Worm (Caenorhabditis elegans): ENCODE measurements around the gene T27F7.12.

Gene T27F7.12

DNA sequence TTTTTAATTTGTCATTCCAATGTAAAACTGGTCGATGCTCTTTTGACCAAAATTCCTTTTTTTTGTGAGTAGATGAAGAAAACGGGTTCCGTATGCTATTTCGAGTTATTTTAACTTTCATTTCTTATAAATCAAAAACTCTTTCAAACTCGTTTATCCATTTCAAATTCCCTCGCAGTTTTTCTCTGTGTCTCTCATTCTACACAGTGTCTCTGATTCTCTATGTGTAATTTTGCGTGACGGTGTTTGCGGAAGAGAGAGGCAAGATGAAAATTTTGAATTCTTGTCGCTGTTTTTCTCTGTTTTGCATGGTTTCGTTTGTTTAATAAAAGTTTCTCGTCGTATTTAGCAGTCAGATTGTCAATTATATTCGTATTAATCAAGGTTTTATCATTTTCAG lies 9.2 kb downstream of the T27F7.12 start, which contains the start of gene citk-2 (continued):
- peak; percentile 96 for TF ChIP-seq crh-2 (tag; optimal IDR thresholded peaks at IDR 0.05)
- no peak for TF ChIP-seq ztf-4 (tag; optimal IDR thresholded peaks at IDR 0.05)
- no peak for TF ChIP-seq lin-39 (tag; optimal IDR thresholded peaks at IDR 0.05)

DNA sequence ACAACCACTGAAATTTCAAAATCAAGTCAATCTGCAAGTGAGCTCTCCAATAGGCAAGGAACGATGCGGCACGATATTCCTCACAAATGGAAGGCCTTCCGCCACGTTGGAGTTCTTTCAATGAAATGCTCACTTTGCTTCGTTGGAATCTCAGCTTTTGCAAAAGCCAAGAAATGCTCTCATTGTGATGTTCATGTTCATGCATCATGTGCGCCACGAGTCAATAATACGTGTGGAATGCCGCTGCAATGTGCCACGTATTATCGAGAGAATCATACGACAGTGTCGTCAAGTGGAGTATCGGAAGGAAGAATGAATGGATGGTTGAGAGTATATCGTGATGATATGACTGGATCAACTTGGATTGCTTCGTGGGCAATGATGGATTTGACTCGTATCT lies 12.0 kb downstream of the T27F7.12 start:
- TF ChIP-seq nhr-6 (tag; optimal IDR thresholded peaks at IDR 0.05) = no peak

DNA sequence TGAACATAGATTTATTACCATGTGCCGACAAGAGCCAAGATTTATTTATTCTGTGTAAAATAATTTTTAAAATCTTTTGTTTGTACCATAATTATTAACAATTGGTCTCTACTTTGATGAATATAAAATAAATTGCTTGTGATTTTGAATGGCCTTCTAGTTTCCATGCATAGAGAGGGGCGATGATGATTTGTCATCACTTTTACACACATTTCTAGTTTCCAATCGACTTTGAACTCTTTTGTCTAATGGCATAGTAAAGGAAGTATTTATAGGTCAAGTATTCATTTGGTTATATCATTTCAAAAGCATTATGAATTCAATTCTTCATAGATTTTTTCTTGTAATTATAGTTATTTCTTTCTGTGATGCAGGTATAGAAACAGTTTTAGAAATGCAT lies 13.8 kb downstream of the T27F7.12 start, which contains the start of gene F59A6.10:
Gene F59A6.10, plus strand, starts transcription at position 301 of the 400 bp plus-strand sequence.
- TF ChIP-seq nhr-237 (tag; optimal IDR thresholded peaks at IDR 0.05) = no peak
- no peak for TF ChIP-seq lsy-2 (tag; optimal IDR thresholded peaks at IDR 0.05)
- no peak for TF ChIP-seq ZK546.5 (tag; optimal IDR thresholded peaks at IDR 0.05)
- no peak for TF ChIP-seq ztf-11 (tag; optimal IDR thresholded peaks at IDR 0.05)
- TF ChIP-seq crh-2 (tag; optimal IDR thresholded peaks at IDR 0.05) = no peak
- TF ChIP-seq R02D3.7 (tag; optimal IDR thresholded peaks at IDR 0.05) = no peak
- TF ChIP-seq alr-1 (tag; optimal IDR thresholded peaks at IDR 0.05) = no peak
- TF ChIP-seq dmd-4 (tag; optimal IDR thresholded peaks at IDR 0.05) = no peak

DNA sequence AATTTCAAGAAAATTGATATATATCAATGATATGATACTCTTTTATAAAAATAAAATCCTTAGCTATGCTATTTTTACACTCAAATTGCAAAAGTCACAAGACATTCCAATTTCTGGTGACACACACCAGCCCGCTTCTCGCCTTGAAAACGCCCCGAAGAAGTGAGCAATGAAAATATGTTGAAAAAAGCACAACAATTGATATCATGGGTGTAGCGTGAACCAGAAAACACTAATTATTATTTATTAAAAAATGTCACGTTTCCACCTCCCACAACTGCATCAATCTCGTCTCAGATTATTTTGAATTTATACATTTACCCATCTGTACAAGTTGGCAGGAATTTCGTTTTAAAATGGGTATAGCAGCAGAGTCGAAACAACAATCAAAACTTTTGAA lies 14.9 kb downstream of the T27F7.12 start, which contains the start of gene F59A6.4:
Gene F59A6.4, plus strand, starts transcription at position 301 of the 400 bp plus-strand sequence.
- TF ChIP-seq mab-5 (tag; optimal IDR thresholded peaks at IDR 0.05) (no peak), zag-1 (tag; optimal IDR thresholded peaks at IDR 0.05) (no peak), elt-3 (tag; optimal IDR thresholded peaks at IDR 0.05) (no peak), nhr-11 (tag; optimal IDR thresholded peaks at IDR 0.05) (no peak), snpc-4 (tag; optimal IDR thresholded peaks at IDR 0.05) (no peak), Y55F3AM.14 (GFP tag; optimal IDR thresholded peaks at IDR 0.05) (no peak), sem-4 (tag; optimal IDR thresholded peaks at IDR 0.05) (no peak), unc-62 (GFP tag; optimal IDR thresholded peaks at IDR 0.05) (no peak)

DNA sequence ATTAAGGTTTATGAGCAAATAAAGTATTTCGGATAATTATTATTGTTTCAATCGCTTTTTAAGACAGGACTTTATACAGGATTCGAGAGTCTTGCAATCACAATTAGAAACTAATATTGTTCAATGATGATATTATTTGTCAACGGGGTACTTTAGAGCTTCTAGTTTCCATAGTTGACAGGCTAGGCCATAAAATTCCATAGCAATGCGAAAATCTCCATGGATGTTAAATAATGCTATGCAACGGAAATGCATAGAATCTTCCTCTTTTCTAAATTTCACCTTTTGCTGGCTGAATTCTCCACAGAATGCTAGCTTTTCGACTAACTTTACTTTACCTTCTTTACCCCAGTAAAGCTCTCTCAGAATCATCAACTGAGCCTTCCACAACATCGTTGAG lies 18.1 kb downstream of the T27F7.12 start, which contains the start of gene F59A6.3:
Gene F59A6.3, plus strand, starts transcription at position 301 of the 400 bp plus-strand sequence.
- TF ChIP-seq mdl-1 (tag; optimal IDR thresholded peaks at IDR 0.05) = no peak
- TF ChIP-seq peb-1 (tag; optimal IDR thresholded peaks at IDR 0.05) = no peak
- TF ChIP-seq ceh-16 (tag; optimal IDR thresholded peaks at IDR 0.05) = no peak
- no peak for TF ChIP-seq unc-62 (GFP tag; optimal IDR thresholded peaks at IDR 0.05)
- no peak for TF ChIP-seq ZK546.5 (tag; optimal IDR thresholded peaks at IDR 0.05)
- TF ChIP-seq unc-55 (GFP tag; optimal IDR thresholded peaks at IDR 0.05) = no peak
- no peak for TF ChIP-seq ama-1 (optimal IDR thresholded peaks at IDR 0.05)
- TF ChIP-seq nhr-10 (tag; optimal IDR thresholded peaks at IDR 0.05) = no peak
- TF ChIP-seq lin-11 (tag; optimal IDR thresholded peaks at IDR 0.05) = no peak
- TF ChIP-seq dmd-4 (tag; optimal IDR thresholded peaks at IDR 0.05) = no peak

DNA sequence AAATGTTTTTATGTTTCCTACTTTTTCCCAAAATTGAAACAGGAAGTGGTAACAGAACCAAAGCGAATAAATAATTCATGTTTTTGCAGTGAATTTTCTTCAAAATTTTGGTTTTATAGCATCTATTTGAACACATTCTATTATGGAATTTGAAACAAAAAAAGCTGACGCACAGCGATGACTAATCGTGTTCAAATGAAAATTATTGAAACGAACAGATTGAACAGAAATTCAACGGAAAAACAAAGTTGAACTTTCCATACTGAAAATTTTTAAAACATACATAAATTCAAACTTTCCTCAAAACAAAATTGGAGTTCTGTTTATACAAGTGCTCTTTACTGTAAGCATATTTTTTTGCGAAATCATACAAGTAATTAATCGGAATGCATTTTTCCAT lies 22.1 kb downstream of the T27F7.12 start, which contains the start of gene F59A6.12:
Gene F59A6.12, minus strand, starts transcription at position 101 of the 400 bp plus-strand sequence.
- TF ChIP-seq gmeb-1 (tag; optimal IDR thresholded peaks at IDR 0.05) (no peak), mab-5 (tag; optimal IDR thresholded peaks at IDR 0.05) (no peak), R02D3.7 (tag; optimal IDR thresholded peaks at IDR 0.05) (no peak), ztf-4 (tag; optimal IDR thresholded peaks at IDR 0.05) (no peak)

DNA sequence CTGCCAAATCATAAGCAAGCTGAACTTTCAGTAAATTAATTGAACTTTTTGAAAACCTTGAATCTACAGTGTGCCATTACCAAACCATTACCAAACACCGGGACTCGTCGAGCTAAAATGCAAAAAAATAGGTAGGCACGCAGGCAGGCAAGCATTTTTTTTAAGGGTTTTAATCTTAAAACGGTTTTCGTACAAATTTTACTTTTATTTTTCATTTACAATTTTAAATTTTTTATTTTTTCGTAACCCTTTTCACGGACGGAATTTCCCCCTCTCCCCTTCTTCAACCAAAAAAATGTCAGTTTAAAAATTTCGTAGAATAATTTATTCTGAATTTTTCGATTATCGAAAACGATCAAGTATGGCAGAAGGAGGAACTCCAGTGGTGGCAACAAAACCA lies 24.5 kb downstream of the T27F7.12 start, which contains the start of gene F59A6.2:
Gene F59A6.2, plus strand, starts transcription at position 301 of the 400 bp plus-strand sequence.
- no peak for TF ChIP-seq crh-2 (tag; optimal IDR thresholded peaks at IDR 0.05)
- no peak for TF ChIP-seq elt-1 (tag; optimal IDR thresholded peaks at IDR 0.05)
- TF ChIP-seq sma-9 (GFP tag; optimal IDR thresholded peaks at IDR 0.05) = no peak
- TF ChIP-seq sma-9 (tag; optimal IDR thresholded peaks at IDR 0.05) = no peak
- TF ChIP-seq lin-11 (tag; optimal IDR thresholded peaks at IDR 0.05) = no peak
- TF ChIP-seq dmd-4 (tag; optimal IDR thresholded peaks at IDR 0.05) = no peak
- TF ChIP-seq alr-1 (tag; optimal IDR thresholded peaks at IDR 0.05) = no peak
- no peak for TF ChIP-seq nhr-237 (tag; optimal IDR thresholded peaks at IDR 0.05)
- TF ChIP-seq nhr-11 (tag; optimal IDR thresholded peaks at IDR 0.05) = no peak
- TF ChIP-seq mdl-1 (tag; optimal IDR thresholded peaks at IDR 0.05) = no peak
- TF ChIP-seq ama-1 (optimal IDR thresholded peaks at IDR 0.05) = no peak
- no peak for TF ChIP-seq ZK546.5 (tag; optimal IDR thresholded peaks at IDR 0.05)
- no peak for TF ChIP-seq mbf-1 (tag; optimal IDR thresholded peaks at IDR 0.05)
- no peak for TF ChIP-seq Y55F3AM.14 (GFP tag; optimal IDR thresholded peaks at IDR 0.05)
- TF ChIP-seq peb-1 (tag; optimal IDR thresholded peaks at IDR 0.05) = no peak

Data from whole organism, L2 larva.